Worm (Caenorhabditis elegans): ENCODE data around the gene nhr-17.
A peak's percentile ranks its signal among the peaks of the same experiment; 100 is the strongest.

nhr-17 gene

DNA sequence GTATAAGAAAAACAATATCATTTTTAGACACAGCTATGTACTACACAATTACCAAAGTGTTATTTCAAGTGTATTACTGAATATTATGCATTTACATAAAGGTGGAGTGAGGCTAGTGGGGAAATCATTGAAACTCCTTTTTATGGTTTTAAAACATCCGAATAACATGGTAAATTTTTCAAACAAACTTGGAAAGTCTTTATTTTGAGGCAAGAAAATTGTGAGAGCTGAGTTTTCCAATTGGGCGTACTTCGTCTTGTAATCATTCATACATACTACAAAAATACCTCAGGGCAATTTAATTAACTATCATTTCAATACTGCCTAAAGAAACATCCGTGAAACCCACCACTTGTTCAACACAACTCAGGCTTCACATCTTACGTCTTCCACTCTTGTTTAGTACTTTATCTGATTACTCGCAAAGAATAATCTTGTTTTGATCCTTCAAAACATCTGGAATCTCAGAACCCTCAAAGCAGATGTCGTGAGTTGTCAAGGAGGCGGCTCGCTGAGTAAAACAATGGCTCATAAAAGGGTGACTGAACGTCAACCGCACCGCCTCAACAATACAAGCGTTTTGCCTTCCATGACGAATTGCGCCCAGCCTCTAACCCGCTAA is 21.0 kb downstream of the nhr-17 start, which contains the start of gene zmp-5:
TSS of gene zmp-5 (plus strand) at position 572 of the 622 bp plus-strand sequence.
- no peak for TF ChIP-seq sem-4 (tag; optimal IDR thresholded peaks at IDR 0.05)

DNA sequence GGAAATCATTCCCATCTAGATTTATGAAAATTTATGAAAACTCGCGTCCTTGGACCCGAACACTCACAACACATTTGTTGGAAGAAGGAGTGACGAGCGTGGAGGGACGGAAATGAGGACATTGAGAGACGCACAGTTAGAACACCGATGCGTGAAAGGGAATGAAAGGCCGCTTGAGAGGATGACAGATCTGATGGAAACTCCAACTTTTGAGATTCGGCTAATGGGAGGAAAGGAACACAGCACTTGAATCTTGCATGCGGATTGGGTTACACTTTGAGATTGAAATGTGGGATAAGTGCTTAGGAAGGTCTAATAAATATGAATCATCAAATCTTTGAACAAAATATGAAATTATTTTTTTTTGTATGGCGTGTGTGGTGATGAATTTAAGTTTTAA is 21.8 kb downstream of the nhr-17 start:
- TF ChIP-seq sma-9 (GFP tag; optimal IDR thresholded peaks at IDR 0.05) (no peak), sma-9 (tag; optimal IDR thresholded peaks at IDR 0.05) (no peak), nhr-25 (tag; optimal IDR thresholded peaks at IDR 0.05) (peak; percentile 2), C34F6.9 (tag; optimal IDR thresholded peaks at IDR 0.05) (no peak), ztf-1 (GFP tag; conservative IDR thresholded peaks at IDR 0.05) (no peak)

DNA sequence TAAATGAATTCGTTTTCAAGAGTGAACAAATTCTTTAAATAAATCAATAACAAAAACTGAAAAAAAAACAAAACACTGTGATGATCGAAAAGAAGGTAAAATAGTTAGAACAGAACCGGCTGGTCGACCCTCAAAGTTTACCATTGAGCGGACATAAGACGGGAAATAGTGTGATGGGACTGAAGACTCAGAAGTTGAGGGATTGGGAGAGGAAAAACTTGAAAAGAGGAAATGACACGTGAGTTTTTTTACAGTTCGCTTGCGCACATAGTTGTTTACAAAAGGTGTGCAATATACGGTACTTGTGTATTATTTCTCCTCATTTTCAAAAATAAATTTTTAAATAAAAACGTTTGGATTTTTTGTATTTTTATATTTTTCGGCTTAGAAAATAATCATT is 24.7 kb downstream of the nhr-17 start:
- TF ChIP-seq peb-1 (tag; optimal IDR thresholded peaks at IDR 0.05) (no peak), elt-1 (tag; optimal IDR thresholded peaks at IDR 0.05) (no peak), lin-11 (tag; optimal IDR thresholded peaks at IDR 0.05) (no peak), elt-3 (tag; optimal IDR thresholded peaks at IDR 0.05) (no peak), C34F6.9 (tag; optimal IDR thresholded peaks at IDR 0.05) (no peak), Y55F3AM.14 (GFP tag; optimal IDR thresholded peaks at IDR 0.05) (no peak), mab-5 (tag; optimal IDR thresholded peaks at IDR 0.05) (no peak), F13H6.1 (tag; optimal IDR thresholded peaks at IDR 0.05) (peak; percentile 52), blmp-1 (tag; optimal IDR thresholded peaks at IDR 0.05; ENCODE audit: insufficient read depth) (no peak), nhr-129 (tag; optimal IDR thresholded peaks at IDR 0.05) (peak; percentile 58), lsy-2 (tag; optimal IDR thresholded peaks at IDR 0.05) (peak in 1 of 2 experiments; percentile 5), nhr-25 (tag; optimal IDR thresholded peaks at IDR 0.05) (peak; percentile 44)

DNA sequence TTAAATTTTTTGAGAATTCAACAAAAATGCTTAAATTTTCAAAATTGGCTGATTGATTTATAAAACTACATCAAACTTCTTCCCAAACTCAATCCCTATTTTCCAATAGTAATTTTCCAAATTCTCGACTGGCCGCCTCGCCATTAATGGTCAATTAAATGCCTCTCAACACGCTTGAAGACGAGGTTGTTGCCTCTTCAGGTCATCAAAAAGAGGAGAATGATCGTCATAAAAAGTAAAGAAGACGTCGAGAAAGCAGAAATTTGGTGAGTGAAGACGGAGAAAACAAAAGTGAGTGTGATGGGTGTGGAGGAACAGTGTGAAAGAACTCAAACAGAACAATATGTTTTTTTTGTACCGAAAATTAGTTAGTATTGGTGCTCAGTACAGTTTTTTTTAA is 26.7 kb downstream of the nhr-17 start:
- TF ChIP-seq snpc-4 (tag; optimal IDR thresholded peaks at IDR 0.05), result no peak
- TF ChIP-seq nhr-11 (tag; optimal IDR thresholded peaks at IDR 0.05), result no peak
- no peak for TF ChIP-seq nhr-23 (tag; optimal IDR thresholded peaks at IDR 0.05)

DNA sequence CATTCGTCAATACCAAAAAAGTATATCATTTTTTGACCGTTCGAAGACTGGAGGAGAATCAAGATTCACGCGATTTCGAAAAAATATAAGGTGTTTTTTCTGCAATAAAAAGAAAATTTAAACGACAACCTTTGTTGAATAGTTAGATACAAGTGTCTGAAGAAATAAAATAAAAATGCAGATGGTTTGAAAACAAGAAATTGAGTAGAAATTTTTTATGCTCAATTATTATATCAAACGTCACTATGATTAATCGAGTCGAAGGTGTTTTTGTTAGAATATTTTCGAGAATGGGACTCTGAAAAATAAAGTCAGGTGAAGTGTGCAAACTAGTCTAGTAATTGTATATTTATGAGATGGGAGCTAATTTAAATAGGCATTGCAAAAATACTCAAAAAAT is 27.2 kb downstream of the nhr-17 start, which contains the start of gene R09A8.5:
TSS of gene R09A8.5 (minus strand) at position 101 of the 400 bp plus-strand sequence.
- no peak for TF ChIP-seq mab-5 (tag; optimal IDR thresholded peaks at IDR 0.05)
- TF ChIP-seq crh-2 (tag; optimal IDR thresholded peaks at IDR 0.05), result no peak
- TF ChIP-seq nhr-237 (tag; optimal IDR thresholded peaks at IDR 0.05), result no peak
- no peak for TF ChIP-seq ztf-4 (tag; optimal IDR thresholded peaks at IDR 0.05)
- TF ChIP-seq peb-1 (tag; optimal IDR thresholded peaks at IDR 0.05), result no peak
- no peak for TF ChIP-seq nhr-11 (tag; optimal IDR thresholded peaks at IDR 0.05)
- no peak for TF ChIP-seq skn-1 (tag; optimal IDR thresholded peaks at IDR 0.05)
- no peak for TF ChIP-seq ztf-1 (GFP tag; conservative IDR thresholded peaks at IDR 0.05)
- no peak for TF ChIP-seq lin-39 (tag; optimal IDR thresholded peaks at IDR 0.05)
- TF ChIP-seq nhr-25 (tag; optimal IDR thresholded peaks at IDR 0.05), result no peak
- TF ChIP-seq zag-1 (tag; optimal IDR thresholded peaks at IDR 0.05), result no peak
- no peak for TF ChIP-seq alr-1 (tag; optimal IDR thresholded peaks at IDR 0.05)
- TF ChIP-seq R02D3.7 (tag; optimal IDR thresholded peaks at IDR 0.05), result no peak
- TF ChIP-seq nhr-12 (tag; optimal IDR thresholded peaks at IDR 0.05), result no peak
- TF ChIP-seq unc-39 (tag; optimal IDR thresholded peaks at IDR 0.05), result no peak
- no peak for TF ChIP-seq gmeb-1 (tag; optimal IDR thresholded peaks at IDR 0.05)
- no peak for TF ChIP-seq ceh-16 (tag; optimal IDR thresholded peaks at IDR 0.05)
- no peak for TF ChIP-seq mdl-1 (tag; optimal IDR thresholded peaks at IDR 0.05)
- no peak for TF ChIP-seq lin-11 (tag; optimal IDR thresholded peaks at IDR 0.05)
- no peak for TF ChIP-seq aly-2 (tag; optimal IDR thresholded peaks at IDR 0.05)

DNA sequence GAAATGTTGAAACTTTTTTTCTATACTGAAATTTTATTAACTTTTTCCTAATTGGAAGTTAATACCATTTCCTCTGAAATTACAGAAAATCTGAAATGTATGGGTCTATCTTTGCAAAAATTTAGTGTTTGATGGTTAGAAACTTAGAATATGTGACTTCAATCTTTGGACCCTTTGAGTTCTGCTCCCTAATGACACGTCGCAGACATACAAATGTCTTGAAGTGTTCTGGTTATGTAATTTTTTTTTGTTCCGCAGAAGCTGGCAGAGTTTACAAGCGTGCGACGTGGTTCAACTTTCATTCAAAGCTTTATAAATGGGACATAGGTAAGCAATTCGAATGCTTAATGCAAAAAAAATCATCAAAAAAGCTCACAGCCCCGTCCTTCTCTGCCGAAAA is 29.7 kb downstream of the nhr-17 start:
- TF ChIP-seq lsy-2 (tag; optimal IDR thresholded peaks at IDR 0.05) (no peak), lin-13 (GFP tag; optimal IDR thresholded peaks at IDR 0.05) (no peak)
